Worm (Caenorhabditis elegans): ENCODE data around the gene C17H12.37.
A peak's percentile ranks its signal among the peaks of the same experiment; 100 is the strongest.

The C17H12.37 gene

DNA sequence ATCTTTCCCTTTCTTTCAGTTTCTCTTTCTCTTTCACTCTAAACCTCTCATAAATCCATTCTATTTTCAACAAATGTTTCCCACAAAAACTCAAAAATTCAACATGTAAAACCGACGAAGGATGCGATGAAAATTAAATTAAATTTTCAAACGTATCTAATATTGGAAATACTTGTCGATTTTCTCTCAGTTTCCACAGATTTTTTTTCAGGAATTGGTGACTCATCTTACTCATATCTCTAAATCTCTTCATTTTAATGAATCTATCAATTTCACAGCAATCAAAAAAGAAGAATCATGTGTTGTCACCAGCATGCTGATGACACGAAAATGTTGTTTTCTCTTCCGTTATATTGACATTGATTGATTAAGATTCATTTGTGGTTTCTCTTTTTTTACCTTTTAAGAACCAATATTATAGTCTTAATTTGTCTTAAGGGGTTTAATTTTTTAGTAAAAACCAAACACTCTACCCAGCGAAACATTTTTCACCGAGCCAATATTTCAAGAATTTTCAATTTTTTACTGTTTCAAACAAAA lies 1.0 kb upstream of the C17H12.37 start:
- TF ChIP-seq tag-97 (GFP tag; IDR thresholded peaks at IDR 0.05) (no peak), hlh-30 (tag; optimal IDR thresholded peaks at IDR 0.05; ENCODE audit: insufficient read depth) (peak; percentile 37), daf-16 (GFP tag; optimal IDR thresholded peaks at IDR 0.05) (peak in 1 of 2 experiments; percentile 3), daf-16 (tag; optimal IDR thresholded peaks at IDR 0.05) (no peak), lsy-2 (tag; optimal IDR thresholded peaks at IDR 0.05) (no peak), ceh-28 (tag; optimal IDR thresholded peaks at IDR 0.05) (no peak), zfp-3 (GFP tag; conservative IDR thresholded peaks at IDR 0.05) (no peak), fkh-10 (GFP tag; optimal IDR thresholded peaks at IDR 0.05) (no peak), dmd-9 (GFP tag; IDR thresholded peaks at IDR 0.05) (no peak), unc-62 (GFP tag; optimal IDR thresholded peaks at IDR 0.05 in 1 of 2) (no peak), unc-62 (tag; optimal IDR thresholded peaks at IDR 0.05) (no peak), pqm-1 (tag; optimal IDR thresholded peaks at IDR 0.05) (no peak), nhr-11 (tag; optimal IDR thresholded peaks at IDR 0.05) (no peak), fos-1 (tag; optimal IDR thresholded peaks at IDR 0.05) (peak; percentile 47), nhr-28 (tag; optimal IDR thresholded peaks at IDR 0.05) (peak; percentile 3)

DNA sequence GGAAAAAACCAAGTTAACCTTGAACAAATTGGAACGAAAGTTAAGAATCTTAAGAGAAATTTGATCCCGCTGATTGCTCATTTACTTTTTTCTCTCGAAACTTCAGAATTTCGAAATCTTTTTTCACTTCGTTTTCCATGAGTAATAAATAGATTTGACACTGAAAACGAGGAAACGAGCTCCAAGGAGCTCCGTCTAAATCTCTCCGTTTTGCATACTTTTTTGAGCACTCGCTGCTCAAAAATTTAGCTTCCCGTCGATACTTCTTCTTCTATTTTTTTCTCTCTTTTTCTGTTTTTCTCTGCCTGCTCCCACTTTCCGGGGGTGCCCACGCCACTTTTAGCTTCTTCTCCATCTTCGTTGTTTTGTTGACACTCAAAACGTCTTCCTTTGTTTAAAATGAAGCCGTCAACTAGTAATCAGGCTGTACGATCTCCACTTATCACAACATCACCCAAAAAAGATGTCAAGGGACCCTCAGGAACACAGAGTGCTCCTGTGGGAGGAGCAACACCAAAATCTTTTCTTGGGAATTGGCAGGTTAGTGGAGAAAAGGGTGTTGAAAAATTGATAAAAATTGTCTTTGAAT lies 1.7 kb downstream of the C17H12.37 start, which contains the start of gene C17H12.10:
TSS of gene C17H12.10 (plus strand) at position 325 of the 589 bp plus-strand sequence.
- no peak for TF ChIP-seq ceh-20 (GFP tag; IDR thresholded peaks at IDR 0.05)
- peak in 1 of 2 experiments; percentile 2 for TF ChIP-seq mdl-1 (tag; optimal IDR thresholded peaks at IDR 0.05)
- peak; percentile 46 for TF ChIP-seq mep-1 (tag; optimal IDR thresholded peaks at IDR 0.05)
- TF ChIP-seq pqm-1 (tag; optimal IDR thresholded peaks at IDR 0.05): no peak
- peak; percentile 70 for TF ChIP-seq ces-1 (GFP tag; optimal IDR thresholded peaks at IDR 0.05)
- TF ChIP-seq ZK546.5 (tag; optimal IDR thresholded peaks at IDR 0.05): no peak
- no peak for TF ChIP-seq D1046.2 (GFP tag; IDR thresholded peaks at IDR 0.05)
- TF ChIP-seq hif-1 (tag; optimal IDR thresholded peaks at IDR 0.05): no peak
- TF ChIP-seq nhr-10 (tag; optimal IDR thresholded peaks at IDR 0.05): no peak
- 0 out of 2 replicates have a peak, but pooled peaks have one; percentile 46 for TF ChIP-seq ctbp-1 (GFP tag; IDR thresholded peaks at IDR 0.05)
- TF ChIP-seq aha-1 (tag): peak; percentile 44
- no peak for TF ChIP-seq saeg-2 (GFP tag; IDR thresholded peaks at IDR 0.05)
- no peak for TF ChIP-seq Y5F2A.4 (GFP tag; optimal IDR thresholded peaks at IDR 0.05)
- peak; percentile 44 for TF ChIP-seq rbr-2 (tag; optimal IDR thresholded peaks at IDR 0.05)
- TF ChIP-seq snpc-4 (tag; optimal IDR thresholded peaks at IDR 0.05): no peak
- TF ChIP-seq T20F7.1 (GFP tag; optimal IDR thresholded peaks at IDR 0.05): no peak
- TF ChIP-seq lin-13 (GFP tag; optimal IDR thresholded peaks at IDR 0.05): no peak
- peak in 1 of 2 experiments; percentile 53 for TF ChIP-seq unc-62 (GFP tag; optimal IDR thresholded peaks at IDR 0.05 in 1 of 2)
- no peak for TF ChIP-seq unc-62 (tag; optimal IDR thresholded peaks at IDR 0.05)
- TF ChIP-seq nhr-237 (tag; optimal IDR thresholded peaks at IDR 0.05): no peak
- TF ChIP-seq sdz-12 (GFP tag; optimal IDR thresholded peaks at IDR 0.05): no peak
- peak; percentile 37 for TF ChIP-seq fkh-10 (GFP tag; optimal IDR thresholded peaks at IDR 0.05)
- no peak for TF ChIP-seq ceh-62 (tag; optimal IDR thresholded peaks at IDR 0.05)
- peak; percentile 31 for TF ChIP-seq nhr-11 (tag; optimal IDR thresholded peaks at IDR 0.05)

DNA sequence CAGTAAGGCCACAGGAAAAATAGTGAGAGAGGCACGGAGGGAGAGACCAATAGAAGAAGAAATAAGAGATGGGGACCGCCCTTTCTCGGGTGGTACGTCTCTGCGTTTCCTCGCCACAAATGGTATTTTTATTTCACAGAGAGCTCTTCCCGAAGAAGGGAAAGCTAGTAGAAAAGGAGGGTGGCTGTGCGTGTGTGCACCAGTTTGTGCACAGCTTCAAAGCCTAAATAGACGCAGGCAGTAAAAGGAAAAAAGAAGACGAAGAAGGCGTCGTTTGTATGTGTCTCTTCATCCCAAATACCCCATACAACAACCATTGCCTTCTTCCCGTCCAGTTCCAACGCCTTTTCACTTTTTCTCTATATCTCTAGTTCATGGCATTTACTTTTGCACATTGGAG lies 4.8 kb downstream of the C17H12.37 start:
- peak; percentile 60 for TF ChIP-seq F37D6.2 (tag; optimal IDR thresholded peaks at IDR 0.05)
- TF ChIP-seq rbr-2 (tag; optimal IDR thresholded peaks at IDR 0.05): peak; percentile 72
- TF ChIP-seq ctbp-1 (GFP tag; IDR thresholded peaks at IDR 0.05): peak; percentile 69
- 0 out of 2 replicates have a peak, but pooled peaks have one; percentile 16 for TF ChIP-seq ZK337.2 (GFP tag; IDR thresholded peaks at IDR 0.05)
- TF ChIP-seq hif-1 (tag; optimal IDR thresholded peaks at IDR 0.05): peak in 1 of 2 experiments; percentile 40
- no peak for TF ChIP-seq snpc-4 (tag; optimal IDR thresholded peaks at IDR 0.05)
- TF ChIP-seq lsy-2 (tag; optimal IDR thresholded peaks at IDR 0.05): peak; percentile 11 to 66
- TF ChIP-seq hlh-30 (tag; optimal IDR thresholded peaks at IDR 0.05; ENCODE audit: insufficient read depth): peak; percentile 36
- no peak for TF ChIP-seq nhr-76 (tag; optimal IDR thresholded peaks at IDR 0.05)
- TF ChIP-seq fkh-10 (GFP tag; optimal IDR thresholded peaks at IDR 0.05): peak; percentile 85
- TF ChIP-seq lin-1 (GFP tag; IDR thresholded peaks at IDR 0.05): no peak
- TF ChIP-seq aha-1 (tag): peak; percentile 99
- no peak for TF ChIP-seq nhr-42 (GFP tag; IDR thresholded peaks at IDR 0.05)
- peak; percentile 84 for TF ChIP-seq hmg-1.1 (GFP tag; IDR thresholded peaks at IDR 0.05)
- TF ChIP-seq mep-1 (tag; optimal IDR thresholded peaks at IDR 0.05): peak; percentile 71
- no peak for TF ChIP-seq spr-1 (tag; optimal IDR thresholded peaks at IDR 0.05)
- 0 out of 2 replicates have a peak, but pooled peaks have one; percentile 16 for TF ChIP-seq F26F4.8 (GFP tag; conservative IDR thresholded peaks at IDR 0.05)
- TF ChIP-seq mdl-1 (tag; optimal IDR thresholded peaks at IDR 0.05): peak in 1 of 2 experiments; percentile 47
